Worm (Caenorhabditis elegans) whole organism, late embryonic: ENCODE results near the gene Y22D7AL.11.

Experiments used
- dmd-4 ChIP-seq: sonication (generic microtip); optimal IDR thresholded peaks from 2 replicates; lab custom pipeline; 2016; ENCODE audit warnings: borderline replicate concordance, missing genetic modification characterization, missing compliant biosample characterization
- fkh-10 ChIP-seq: fragments of 150-350 bp; optimal IDR thresholded peaks from 2 replicates; lab custom pipeline; 2014; ENCODE audit warnings: missing biosample characterization, missing genetic modification reagents, missing genetic modification characterization
- pha-2 ChIP-seq: sonication (generic microtip); optimal IDR thresholded peaks from 2 replicates; lab custom pipeline; 2017; ENCODE audit warnings: mild to moderate bottlenecking, missing genetic modification characterization, missing compliant biosample characterization
- sdc-2 ChIP-seq: sonication (generic microtip); optimal IDR thresholded peaks from 2 replicates; lab custom pipeline; 2016; ENCODE audit warnings: missing genotype, missing genetic modification characterization, missing compliant biosample characterization
- ztf-16 ChIP-seq: sonication (generic microtip); optimal IDR thresholded peaks from 2 replicates; lab custom pipeline; 2017; ENCODE audit warnings: missing genetic modification characterization, missing compliant biosample characterization

ce11 chrIII:1663056-1663455 lies 28.9 kb upstream of the Y22D7AL.11 start:
- TF ChIP-seq pha-2 (tag; lab: Kevin White, UChicago) (no peak), ztf-16 (no peak), fkh-10 (no peak), sdc-2 (tag; lab: Kevin White, UChicago) (no peak), dmd-4 (tag; lab: Kevin White, UChicago) (no peak)
